Worm (Caenorhabditis elegans) whole organism, L3 larva: ENCODE measurements around the gene ptp-3.

Experiments used
- ceh-82 ChIP-seq: fragments of 150-350 bp; optimal IDR thresholded peaks from 2 replicates; lab custom pipeline; 2014; ENCODE audit warnings: missing biosample characterization, missing genetic modification characterization
- fos-1 ChIP-seq: fragments of 150-350 bp; optimal IDR thresholded peaks from 2 replicates; lab custom pipeline; 2014; ENCODE audit warnings: missing biosample characterization, missing genetic modification characterization
- lin-39 ChIP-seq: fragments of 150-350 bp; optimal IDR thresholded peaks from 2 replicates; lab custom pipeline; 2018; ENCODE audit warnings: missing biosample characterization, missing genetic modification reagents, missing genetic modification characterization
- nhr-11 ChIP-seq: fragments of 150-350 bp; optimal IDR thresholded peaks from 2 replicates; lab custom pipeline; 2014; ENCODE audit warnings: missing biosample characterization, missing genetic modification characterization
- nhr-12 ChIP-seq: fragments of 150-350 bp; optimal IDR thresholded peaks from 2 replicates; lab custom pipeline; 2014; ENCODE audit warnings: missing biosample characterization, missing genetic modification characterization
- nhr-25 ChIP-seq: sonication (generic microtip); optimal IDR thresholded peaks from 2 replicates; lab custom pipeline; 2017; ENCODE audit warnings: missing biosample characterization, missing genetic modification characterization
- nhr-28 ChIP-seq: fragments of 150-350 bp; optimal IDR thresholded peaks from 2 replicates; lab custom pipeline; 2014; ENCODE audit warnings: missing biosample characterization, missing genetic modification characterization
- nhr-76 ChIP-seq: fragments of 150-350 bp; sonication (generic microtip); optimal IDR thresholded peaks from 5 replicates; lab custom pipeline; 2014; ENCODE audit warnings: missing biosample characterization, missing genetic modification characterization
- sea-2 ChIP-seq: fragments of 150-350 bp; sonication (generic microtip); optimal IDR thresholded peaks from 4 replicates; lab custom pipeline; 2014; ENCODE audit warnings: missing biosample characterization, missing genetic modification reagents, missing genetic modification characterization
- skn-1 ChIP-seq: fragments of 150-350 bp; optimal IDR thresholded peaks from 2 replicates; lab custom pipeline; 2014; ENCODE audit warnings: missing biosample characterization, missing genetic modification characterization
- tbx-2 ChIP-seq: sonication (generic microtip); optimal IDR thresholded peaks from 2 replicates; lab custom pipeline; 2016; ENCODE audit warnings: mild to moderate bottlenecking, missing genetic modification characterization, missing compliant biosample characterization
- unc-39 ChIP-seq: sonication (generic microtip); optimal IDR thresholded peaks from 4 replicates; lab custom pipeline; 2017; ENCODE audit warnings: missing biosample characterization, missing genetic modification characterization
- zag-1 ChIP-seq: fragments of 150-350 bp; optimal IDR thresholded peaks from 2 replicates; lab custom pipeline; 2014; ENCODE audit warnings: missing biosample characterization, missing genetic modification characterization
- ztf-4 ChIP-seq: fragments of 150-350 bp; optimal IDR thresholded peaks from 2 replicates; lab custom pipeline; 2014; ENCODE audit warnings: missing biosample characterization, missing genetic modification characterization

DNA sequence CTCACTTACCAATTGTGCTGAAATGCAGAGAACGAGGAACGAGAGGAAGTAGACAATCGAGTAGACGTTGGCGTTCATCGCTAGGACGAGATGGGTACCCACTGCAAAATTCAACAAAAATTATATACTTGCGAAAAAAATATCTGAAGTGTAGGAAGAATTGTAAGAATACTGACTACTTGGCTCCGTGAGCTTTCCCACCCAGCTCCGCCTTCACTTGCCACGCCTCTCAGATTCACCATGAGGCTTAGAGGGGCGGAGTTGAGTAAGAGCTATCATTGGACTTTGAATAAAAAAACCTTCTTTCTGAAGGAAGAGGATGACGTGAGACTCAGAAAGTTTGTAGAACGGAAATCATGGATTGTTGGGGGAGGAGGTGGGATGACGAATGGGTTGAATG lies 55.0 kb downstream of the ptp-3 start, which contains the start of gene nlp-18:
- no peak for TF ChIP-seq nhr-76 (tag; lab: Kevin White, UChicago)
- no peak for TF ChIP-seq nhr-25
- TF ChIP-seq skn-1 (tag; lab: Kevin White, UChicago), result no peak
- TF ChIP-seq nhr-12, result no peak
- TF ChIP-seq zag-1 (tag; lab: Kevin White, UChicago), result no peak
- no peak for TF ChIP-seq unc-39
- no peak for TF ChIP-seq fos-1 (tag; lab: Kevin White, UChicago)
- TF ChIP-seq sea-2, result no peak
- no peak for TF ChIP-seq nhr-11 (tag; lab: Kevin White, UChicago)
- no peak for TF ChIP-seq tbx-2 (tag; lab: Kevin White, UChicago)
- no peak for TF ChIP-seq lin-39 (tag; lab: Kevin White, UChicago)
- no peak for TF ChIP-seq ztf-4 (tag; lab: Kevin White, UChicago)
- TF ChIP-seq nhr-28 (tag; lab: Kevin White, UChicago), result no peak
- TF ChIP-seq ceh-82 (tag; lab: Kevin White, UChicago), result no peak
